Worm (Caenorhabditis elegans) whole organism, L1 larva: ENCODE results near the gene R01E6.2.
A peak's percentile ranks its signal among the peaks of the same experiment; 100 is the strongest.

ENCODE experiments used
- C16A3.4 ChIP-seq: fragments of 150-350 bp; optimal IDR thresholded peaks from 2 replicates; lab custom pipeline; 2014; ENCODE audit warnings: missing biosample characterization, missing genetic modification characterization
- Y116A8C.19 ChIP-seq: sonication (generic microtip); optimal IDR thresholded peaks from 2 replicates; lab custom pipeline; 2016; ENCODE audit warnings: missing compliant biosample characterization, missing genetic modification characterization, borderline replicate concordance
- aha-1 ChIP-seq: fragments of 150-350 bp; optimal IDR thresholded peaks from 2 replicates; lab custom pipeline; 2014; ENCODE audit warnings: missing biosample characterization, missing genetic modification characterization
- alr-1 ChIP-seq: fragments of 200-800 bp; sonication (Bioruptor generic); optimal IDR thresholded peaks from 2 replicates; lab custom pipeline; 2018; ENCODE audit warnings: borderline replicate concordance, mild to moderate bottlenecking, missing genetic modification characterization, missing compliant biosample characterization
- blmp-1 ChIP-seq: fragments of 150-350 bp; optimal IDR thresholded peaks from 2 replicates; lab custom pipeline; 2014; ENCODE audit warnings: missing biosample characterization, missing genetic modification characterization
- ceh-8 ChIP-seq: fragments of 200-800 bp; sonication (Bioruptor generic); optimal IDR thresholded peaks from 2 replicates; lab custom pipeline; 2018; ENCODE audit warnings: mild to moderate bottlenecking, missing genetic modification characterization, moderate library complexity, missing compliant biosample characterization
- ceh-82 ChIP-seq, 3 experiments: fragments of 150-350 bp in 1 of 3; sonication (generic microtip) in 2 of 3; optimal IDR thresholded peaks; 2 replicates each; lab custom pipeline; 2014 to 2017; ENCODE audit warnings: missing biosample characterization in 3 of 3, missing genetic modification characterization in 3 of 3
- ceh-90 ChIP-seq: sonication (generic microtip); optimal IDR thresholded peaks from 2 replicates; lab custom pipeline; 2016; ENCODE audit warnings: missing genetic modification characterization, missing compliant biosample characterization
- dpl-1 ChIP-seq, 3 experiments: fragments of 150-350 bp in 2 of 3; sonication (generic microtip) in 1 of 3; optimal IDR thresholded peaks; 2 replicates each; lab custom pipeline; 2014 to 2017; ENCODE audit warnings: missing biosample characterization in 3 of 3, missing genetic modification characterization in 3 of 3, missing genetic modification reagents in 3 of 3
- efl-1 ChIP-seq, 4 experiments: fragments of 150-350 bp; optimal IDR thresholded peaks in 3 of 4; peaks in 1 of 4; 1 replicate in 1 of 4; 2 replicates in 3 of 4; lab custom pipeline; 2014; ENCODE audit warnings: missing biosample characterization in 2 of 4, missing genetic modification characterization in 2 of 4, missing genetic modification reagents in 2 of 4
- efl-3 ChIP-seq: fragments of 200-800 bp; sonication (Bioruptor generic); optimal IDR thresholded peaks from 2 replicates; lab custom pipeline; 2018; ENCODE audit warnings: mild to moderate bottlenecking, missing genetic modification characterization, missing compliant biosample characterization
- egl-13 ChIP-seq: sonication (generic microtip); optimal IDR thresholded peaks from 2 replicates; lab custom pipeline; 2016; ENCODE audit warnings: missing genotype, missing genetic modification reagents, missing genetic modification characterization, missing compliant biosample characterization
- elt-2 ChIP-seq: sonication (generic microtip); optimal IDR thresholded peaks from 2 replicates; lab custom pipeline; 2016; ENCODE audit warnings: missing genetic modification characterization, mild to moderate bottlenecking, inconsistent platforms, missing compliant biosample characterization, missing genetic modification reagents
- elt-3 ChIP-seq, 6 experiments: fragments of 150-350 bp in 1 of 6; sonication (generic microtip); optimal IDR thresholded peaks; 2 replicates each; lab custom pipeline; 2017 to 2018; ENCODE audit warnings: missing biosample characterization in 6 of 6, missing genetic modification characterization in 6 of 6, inconsistent platforms in 1 of 6
- ets-5 ChIP-seq: fragments of 200-800 bp; sonication (Bioruptor generic); IDR thresholded peaks from 2 replicates; pipeline ENCODE4 v1.3.6; 2022; ENCODE audit warnings: missing genetic modification characterization, missing compliant biosample characterization
- fkh-10 ChIP-seq: sonication (generic microtip); optimal IDR thresholded peaks from 2 replicates; lab custom pipeline; 2017; ENCODE audit warnings: missing biosample characterization, missing genetic modification reagents, missing genetic modification characterization
- fkh-4 ChIP-seq: sonication (generic microtip); optimal IDR thresholded peaks from 2 replicates; lab custom pipeline; 2016; ENCODE audit warnings: missing compliant biosample characterization, missing genetic modification characterization, borderline replicate concordance
- fkh-8 ChIP-seq: sonication (generic microtip); optimal IDR thresholded peaks from 2 replicates; lab custom pipeline; 2016; ENCODE audit warnings: mild to moderate bottlenecking, missing genetic modification characterization, missing compliant biosample characterization
- fos-1 ChIP-seq: fragments of 150-350 bp; optimal IDR thresholded peaks from 2 replicates; lab custom pipeline; 2014; ENCODE audit warnings: missing biosample characterization, missing genetic modification characterization
- jun-1 ChIP-seq: fragments of 150-350 bp; optimal IDR thresholded peaks from 2 replicates; lab custom pipeline; 2014; ENCODE audit warnings: missing biosample characterization, missing genetic modification reagents, missing genetic modification characterization
- lin-13 ChIP-seq: fragments of 150-350 bp; optimal IDR thresholded peaks from 2 replicates; lab custom pipeline; 2014; ENCODE audit warnings: missing biosample characterization, missing genetic modification reagents, missing genetic modification characterization
- lin-14 ChIP-seq: fragments of 200-800 bp; sonication (Bioruptor generic); optimal IDR thresholded peaks from 2 replicates; lab custom pipeline; 2018; ENCODE audit warnings: mild to moderate bottlenecking, missing genetic modification characterization, moderate library complexity, missing compliant biosample characterization
- lin-35 ChIP-seq, 2 experiments: fragments of 150-350 bp; optimal IDR thresholded peaks; 2 replicates each; lab custom pipeline; 2014; ENCODE audit warnings: missing biosample characterization in 2 of 2, missing genetic modification characterization in 2 of 2, missing genetic modification reagents in 2 of 2
- lir-3 ChIP-seq: sonication (generic microtip); optimal IDR thresholded peaks from 2 replicates; lab custom pipeline; 2016; ENCODE audit warnings: mild to moderate bottlenecking, missing genetic modification characterization, moderate library complexity, missing compliant biosample characterization; ENCODE audit not compliant: poor library complexity
- lsy-2 ChIP-seq, 2 experiments: fragments of 150-350 bp; optimal IDR thresholded peaks; 2 replicates each; lab custom pipeline; 2014; ENCODE audit warnings: missing biosample characterization in 2 of 2, missing genetic modification characterization in 2 of 2
- mdl-1 ChIP-seq, 2 experiments: fragments of 150-350 bp; optimal IDR thresholded peaks; 2 replicates each; lab custom pipeline; 2014 to 2017; ENCODE audit warnings: missing biosample characterization in 2 of 2, missing genetic modification characterization in 2 of 2, inconsistent platforms in 1 of 2
- mep-1 ChIP-seq: fragments of 150-350 bp; optimal IDR thresholded peaks from 2 replicates; lab custom pipeline; 2014; ENCODE audit warnings: missing biosample characterization, missing genetic modification characterization
- nhr-11 ChIP-seq: fragments of 150-350 bp; optimal IDR thresholded peaks from 2 replicates; lab custom pipeline; 2014; ENCODE audit warnings: missing biosample characterization, missing genetic modification characterization
- nhr-12 ChIP-seq: sonication (generic microtip); optimal IDR thresholded peaks from 2 replicates; lab custom pipeline; 2017; ENCODE audit warnings: missing biosample characterization, missing genetic modification characterization
- nhr-19 ChIP-seq: fragments of 200-800 bp; sonication (Bioruptor generic); conservative IDR thresholded peaks from 2 replicates; pipeline ENCODE4 v1.3.6; 2022; ENCODE audit warnings: missing genetic modification characterization, missing compliant biosample characterization
- nhr-20 ChIP-seq: sonication (generic microtip); optimal IDR thresholded peaks from 2 replicates; lab custom pipeline; 2016; ENCODE audit warnings: mild to moderate bottlenecking, missing genetic modification characterization, missing compliant biosample characterization
- nhr-237 ChIP-seq: fragments of 150-350 bp; optimal IDR thresholded peaks from 2 replicates; lab custom pipeline; 2014; ENCODE audit warnings: missing biosample characterization, missing genetic modification characterization
- nhr-47 ChIP-seq: sonication (generic microtip); optimal IDR thresholded peaks from 2 replicates; lab custom pipeline; 2016; ENCODE audit warnings: mild to moderate bottlenecking, missing genetic modification characterization, moderate library complexity, missing compliant biosample characterization
- nhr-71 ChIP-seq: sonication (generic microtip); optimal IDR thresholded peaks from 2 replicates; lab custom pipeline; 2016; ENCODE audit warnings: mild to moderate bottlenecking, missing genetic modification characterization, moderate library complexity, missing compliant biosample characterization
- nhr-77 ChIP-seq: fragments of 150-350 bp; optimal IDR thresholded peaks from 2 replicates; lab custom pipeline; 2014; ENCODE audit warnings: missing biosample characterization, missing genetic modification characterization
- nhr-85 ChIP-seq: sonication (generic microtip); peaks from one replicate; lab custom pipeline; 2016; ENCODE audit warnings: missing genetic modification characterization, inconsistent platforms, missing compliant biosample characterization
- nhr-90 ChIP-seq: sonication (generic microtip); optimal IDR thresholded peaks from 2 replicates; lab custom pipeline; 2016; ENCODE audit warnings: mild to moderate bottlenecking, missing genetic modification characterization, missing compliant biosample characterization; ENCODE audit not compliant: poor library complexity
- skn-1 ChIP-seq: fragments of 150-350 bp; optimal IDR thresholded peaks from 2 replicates; lab custom pipeline; 2014; ENCODE audit warnings: missing biosample characterization, missing genetic modification characterization
- snu-23 ChIP-seq: sonication (generic microtip); optimal IDR thresholded peaks from 2 replicates; lab custom pipeline; 2016; ENCODE audit warnings: missing genetic modification characterization, missing compliant biosample characterization
- sup-37 ChIP-seq: fragments of 200-800 bp; sonication (Bioruptor generic); optimal IDR thresholded peaks from 2 replicates; lab custom pipeline; 2018; ENCODE audit warnings: mild to moderate bottlenecking, missing genetic modification characterization, missing compliant biosample characterization
- tbx-2 ChIP-seq: sonication (generic microtip); optimal IDR thresholded peaks from 2 replicates; lab custom pipeline; 2016; ENCODE audit warnings: missing genetic modification characterization, missing compliant biosample characterization
- tlp-1 ChIP-seq: fragments of 150-350 bp; optimal IDR thresholded peaks from 2 replicates; lab custom pipeline; 2014; ENCODE audit warnings: missing biosample characterization, missing genetic modification characterization
- unc-86 ChIP-seq: sonication (generic microtip); optimal IDR thresholded peaks from 2 replicates; lab custom pipeline; 2016; ENCODE audit warnings: missing genetic modification characterization, missing compliant biosample characterization
- zag-1 ChIP-seq: fragments of 150-350 bp; optimal IDR thresholded peaks from 2 replicates; lab custom pipeline; 2014; ENCODE audit warnings: missing biosample characterization, missing genetic modification characterization
- zip-4 ChIP-seq: fragments of 200-800 bp; sonication (Bioruptor generic); optimal IDR thresholded peaks from 2 replicates; lab custom pipeline; 2018; ENCODE audit warnings: mild to moderate bottlenecking, missing genetic modification characterization, moderate library complexity, missing compliant biosample characterization
- ztf-11 ChIP-seq, 2 experiments: sonication (generic microtip); optimal IDR thresholded peaks; 2 replicates each; lab custom pipeline; 2016 to 2017; ENCODE audit warnings: missing genetic modification characterization in 2 of 2, missing biosample characterization in 1 of 2, missing compliant biosample characterization in 1 of 2
- ztf-4 ChIP-seq: fragments of 150-350 bp; optimal IDR thresholded peaks from 2 replicates; lab custom pipeline; 2014; ENCODE audit warnings: missing biosample characterization, missing genetic modification characterization

R01E6.2 gene

ce11 chrX:13528630-13529138 is 37.7 kb downstream of the R01E6.2 start, which contains the start of gene F18H3.4:
Gene F18H3.4 (plus strand): TSS chrX:13529088.
- TF ChIP-seq tbx-2 (tag; lab: Kevin White, UChicago) (peak; percentile 14), nhr-19 (GFP tag; lab: Robert Waterston, UW) (peak; percentile 53), lin-35 (GFP tag; optimal IDR thresholded peaks at IDR 0.05; lab: Kevin White, UChicago) (peak in 1 of 2 experiments; percentile 78), ztf-4 (tag; lab: Kevin White, UChicago) (no peak), alr-1 (tag; lab: Kevin White, UChicago) (no peak), dpl-1 (GFP tag; optimal IDR thresholded peaks at IDR 0.05; lab: Kevin White, UChicago) (peak; percentile 19 to 42 (median 23)), lin-14 (GFP tag; lab: Kevin White, UChicago) (peak; percentile 57), jun-1 (peak; percentile 51), mep-1 (peak; percentile 2), egl-13 (peak; percentile 24), fos-1 (tag; lab: Kevin White, UChicago) (peak; percentile 57), efl-3 (GFP tag; lab: Kevin White, UChicago) (no peak), nhr-90 (tag; lab: Kevin White, UChicago) (peak; percentile 73), C16A3.4 (tag; lab: Kevin White, UChicago) (no peak), nhr-77 (tag; lab: Kevin White, UChicago) (peak; percentile 36), elt-3 (tag; optimal IDR thresholded peaks at IDR 0.05; lab: Kevin White, UChicago) (peak in 4 of 6 experiments; percentile 36 to 75 (median 55)), zip-4 (no peak), nhr-85 (tag; lab: Kevin White, UChicago) (peak; percentile 81), nhr-47 (tag; lab: Kevin White, UChicago) (peak; percentile 31), lsy-2 (tag; optimal IDR thresholded peaks at IDR 0.05; lab: Kevin White, UChicago) (peak in 1 of 2 experiments; percentile 41), nhr-71 (tag; lab: Kevin White, UChicago) (peak; percentile 80), nhr-20 (tag; lab: Kevin White, UChicago) (peak; percentile 93), snu-23 (GFP tag; lab: Kevin White, UChicago) (peak; percentile 47), skn-1 (tag; lab: Kevin White, UChicago) (peak; percentile 3), nhr-11 (no peak), ets-5 (GFP tag; lab: Robert Waterston, UW) (no peak), ceh-82 (tag; optimal IDR thresholded peaks at IDR 0.05; lab: Kevin White, UChicago) (peak in 1 of 3 experiments; percentile 30), sup-37 (no peak), elt-2 (tag; lab: Kevin White, UChicago) (peak; percentile 98), tlp-1 (tag; lab: Kevin White, UChicago) (peak; percentile 42), mdl-1 (tag; optimal IDR thresholded peaks at IDR 0.05; lab: Kevin White, UChicago) (peak in 1 of 2 experiments; percentile 79), efl-1 (optimal IDR thresholded peaks at IDR 0.05; lab: Kevin White, UChicago) (peak in 1 of 2 experiments; percentile 5), efl-1 (GFP tag; optimal IDR thresholded peaks at IDR 0.05 in 1 of 2; lab: Kevin White, UChicago) (peak in 1 of 2 experiments; percentile 89), blmp-1 (tag; lab: Kevin White, UChicago) (peak; percentile 37)

ce11 chrX:13527347-13528092 is 38.8 kb downstream of the R01E6.2 start, which contains the start of gene pab-2:
Gene pab-2 (minus strand): TSS chrX:13527415.
- TF ChIP-seq fkh-8 (tag; lab: Kevin White, UChicago) (peak; percentile 74), fkh-4 (tag; lab: Kevin White, UChicago) (no peak), nhr-85 (tag; lab: Kevin White, UChicago) (peak; percentile 94), ceh-90 (no peak), dpl-1 (GFP tag; optimal IDR thresholded peaks at IDR 0.05; lab: Kevin White, UChicago) (peak in 1 of 3 experiments; percentile 12), zag-1 (tag; lab: Kevin White, UChicago) (no peak), ztf-4 (tag; lab: Kevin White, UChicago) (peak; percentile 74), nhr-237 (no peak), ceh-8 (GFP tag; lab: Kevin White, UChicago) (no peak), aha-1 (tag; lab: Kevin White, UChicago) (no peak), nhr-12 (no peak), jun-1 (peak; percentile 82), Y116A8C.19 (tag; lab: Kevin White, UChicago) (no peak), fkh-10 (GFP tag; lab: Kevin White, UChicago) (no peak), skn-1 (tag; lab: Kevin White, UChicago) (peak; percentile 38), ets-5 (GFP tag; lab: Robert Waterston, UW) (no peak), ztf-11 (tag; optimal IDR thresholded peaks at IDR 0.05; lab: Kevin White, UChicago) (peak in 1 of 2 experiments; percentile 22), nhr-71 (tag; lab: Kevin White, UChicago) (peak; percentile 90), lir-3 (tag; lab: Kevin White, UChicago) (no peak), lsy-2 (tag; optimal IDR thresholded peaks at IDR 0.05; lab: Kevin White, UChicago) (peak; percentile 29 to 59), nhr-11 (no peak), lin-13 (GFP tag; lab: Kevin White, UChicago) (no peak), unc-86 (tag; lab: Kevin White, UChicago) (peak; percentile 60), nhr-47 (tag; lab: Kevin White, UChicago) (peak; percentile 78)
